Worm (Caenorhabditis elegans) whole organism, early embryonic: ENCODE measurements around the gene cpsf-1.
A peak's percentile ranks its signal among the peaks of the same experiment; 100 is the strongest.

ENCODE experiments used
- B0310.2 ChIP-seq: sonication (generic microtip); optimal IDR thresholded peaks from 2 replicates; lab custom pipeline; 2016; ENCODE audit warnings: mild to moderate bottlenecking, missing genetic modification characterization, missing compliant biosample characterization
- ama-1 ChIP-seq: fragments of 150-350 bp; optimal IDR thresholded peaks from 2 replicates; lab custom pipeline; 2014
- ceh-13 ChIP-seq: fragments of 200-800 bp; sonication (Bioruptor generic); optimal IDR thresholded peaks from 2 replicates; lab custom pipeline; 2018; ENCODE audit warnings: mild to moderate bottlenecking, missing genetic modification characterization, missing compliant biosample characterization
- ceh-36 ChIP-seq: sonication (generic microtip); optimal IDR thresholded peaks from 2 replicates; lab custom pipeline; 2016; ENCODE audit warnings: missing genetic modification characterization, inconsistent platforms, missing compliant biosample characterization
- flt-1 ChIP-seq: fragments of 200-800 bp; sonication (Bioruptor generic); IDR thresholded peaks from 2 replicates; pipeline ENCODE4 v1.3.6; 2022; ENCODE audit warnings: missing genetic modification characterization, missing compliant biosample characterization
- hmbx-1 ChIP-seq: sonication (generic microtip); optimal IDR thresholded peaks from 2 replicates; lab custom pipeline; 2016; ENCODE audit warnings: mild to moderate bottlenecking, missing genetic modification characterization, missing compliant biosample characterization
- hmg-4 ChIP-seq: fragments of 200-800 bp; sonication (Bioruptor generic); optimal IDR thresholded peaks from 2 replicates; lab custom pipeline; 2018; ENCODE audit warnings: mild to moderate bottlenecking, missing genetic modification characterization, missing compliant biosample characterization
- hnd-1 ChIP-seq: sonication (generic microtip); optimal IDR thresholded peaks from 2 replicates; lab custom pipeline; 2016; ENCODE audit warnings: missing genetic modification characterization, missing compliant biosample characterization
- scrt-1 ChIP-seq: fragments of 200-800 bp; sonication (Bioruptor generic); IDR thresholded peaks from 2 replicates; pipeline ENCODE4 v1.3.6; 2022; ENCODE audit warnings: missing genetic modification characterization, missing compliant biosample characterization
- tbx-11 ChIP-seq: fragments of 200-800 bp; sonication (Bioruptor generic); IDR thresholded peaks from 2 replicates; pipeline ENCODE4 v1.3.6; 2022; ENCODE audit warnings: missing genetic modification characterization, missing compliant biosample characterization
- tbx-37 ChIP-seq: fragments of 200-800 bp; sonication (Bioruptor generic); conservative IDR thresholded peaks from 2 replicates; pipeline ENCODE4 v1.3.6; 2022; ENCODE audit warnings: missing genetic modification reagents, missing genetic modification characterization, missing compliant biosample characterization

DNA sequence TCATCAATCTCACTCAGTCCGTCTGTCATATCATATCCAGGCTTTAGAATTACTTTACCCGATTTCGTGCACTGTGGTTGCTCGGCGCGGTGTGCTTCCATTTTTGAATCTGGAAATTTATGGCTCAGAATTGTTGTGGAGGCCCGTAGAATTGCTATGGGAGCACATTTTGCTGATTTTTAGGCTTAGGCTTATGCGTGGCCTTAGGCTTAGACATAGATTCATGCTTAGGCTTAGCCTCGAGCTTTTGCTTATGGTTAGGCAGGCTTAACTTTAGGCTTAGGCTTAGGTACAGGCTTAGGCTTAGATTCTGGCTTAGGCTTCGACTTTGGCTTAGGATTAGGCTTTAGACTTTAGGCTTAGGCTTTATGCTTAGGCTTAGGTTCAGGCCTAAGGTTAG, 60.5 kb downstream of the cpsf-1 start, which contains the start of gene Y76B12C.4:
- TF ChIP-seq flt-1 (GFP tag; lab: Robert Waterston, UW) (no peak), hnd-1 (tag; lab: Kevin White, UChicago) (no peak), hmbx-1 (tag; lab: Kevin White, UChicago) (no peak), ceh-36 (peak; percentile 54), scrt-1 (GFP tag; lab: Robert Waterston, UW) (no peak), B0310.2 (tag; lab: Kevin White, UChicago) (no peak), tbx-37 (GFP tag; lab: Robert Waterston, UW) (no peak), tbx-11 (no peak), hmg-4 (GFP tag; lab: Kevin White, UChicago) (no peak), ceh-13 (no peak), ama-1 (lab: Kevin White, UChicago) (no peak)
